Fruit fly (Drosophila melanogaster) whole organism, embryonic: Measurements from ENCODE around the gene amon.
A peak's percentile ranks its signal among the peaks of the same experiment; 100 is the strongest.

ENCODE experiments used
- CG10565 ChIP-seq: fragments of 200-800 bp; sonication (Bioruptor generic); optimal IDR thresholded peaks from 3 replicates; lab custom pipeline; 2016; ENCODE audit warnings: missing biosample characterization, mild to moderate bottlenecking, missing genetic modification characterization
- CG10979 ChIP-seq: fragments of 200-800 bp; sonication (Bioruptor generic); optimal IDR thresholded peaks from 2 replicates; lab custom pipeline; 2018; ENCODE audit warnings: missing biosample characterization, mild to moderate bottlenecking, missing genetic modification characterization, moderate library complexity
- CG11398 ChIP-seq: fragments of 200-800 bp; sonication (Bioruptor generic); optimal IDR thresholded peaks from 2 replicates; lab custom pipeline; 2016; ENCODE audit warnings: missing biosample characterization, missing genetic modification characterization
- CG11696 ChIP-seq: fragments of 200-800 bp; sonication (Bioruptor generic); IDR thresholded peaks from 2 replicates; pipeline ENCODE4 v1.3.6; 2022; ENCODE audit warnings: missing biosample characterization, missing genetic modification characterization
- CG13775 ChIP-seq: fragments of 200-800 bp; sonication (Bioruptor generic); optimal IDR thresholded peaks from 3 replicates; lab custom pipeline; 2017; ENCODE audit warnings: missing biosample characterization, mild to moderate bottlenecking, missing genetic modification characterization
- CG16779 ChIP-seq: fragments of 200-800 bp; sonication (Bioruptor generic); IDR thresholded peaks from 2 replicates; pipeline ENCODE4 v1.3.6; 2022; ENCODE audit warnings: missing biosample characterization, missing genetic modification characterization
- CG17359 ChIP-seq: fragments of 200-800 bp; sonication (Bioruptor generic); optimal IDR thresholded peaks from 3 replicates; lab custom pipeline; 2018; ENCODE audit warnings: missing biosample characterization, mild to moderate bottlenecking, missing genetic modification characterization, moderate library complexity
- CG2678 ChIP-seq: fragments of 200-800 bp; sonication (Bioruptor generic); optimal IDR thresholded peaks from 3 replicates; lab custom pipeline; 2019; ENCODE audit warnings: missing biosample characterization, mild to moderate bottlenecking, missing genetic modification characterization, moderate library complexity
- CG2889 ChIP-seq: fragments of 200-800 bp; sonication (Bioruptor generic); IDR thresholded peaks from 3 replicates; pipeline ENCODE4 v1.3.6; 2022; ENCODE audit warnings: missing biosample characterization, missing genetic modification characterization
- CG31388 ChIP-seq: fragments of 200-800 bp; sonication (Bioruptor generic); optimal IDR thresholded peaks from 2 replicates; lab custom pipeline; 2016; ENCODE audit warnings: missing biosample characterization, missing genetic modification characterization
- CG33557 ChIP-seq: fragments of 200-800 bp; sonication (Bioruptor generic); optimal IDR thresholded peaks from 2 replicates; lab custom pipeline; 2019; ENCODE audit warnings: missing biosample characterization, mild to moderate bottlenecking, missing genetic modification characterization, moderate library complexity
- CG4730 ChIP-seq: fragments of 200-800 bp; sonication (Bioruptor generic); IDR thresholded peaks from 2 replicates; pipeline ENCODE4 v1.3.6; 2022; ENCODE audit warnings: missing biosample characterization, missing genetic modification characterization
- CG7786 ChIP-seq: fragments of 200-800 bp; sonication (Bioruptor generic); optimal IDR thresholded peaks from 2 replicates; lab custom pipeline; 2016; ENCODE audit warnings: missing biosample characterization, missing genetic modification characterization
- CG7928 ChIP-seq: fragments of 200-800 bp; sonication (Bioruptor generic); optimal IDR thresholded peaks from 2 replicates; lab custom pipeline; 2017; ENCODE audit warnings: missing biosample characterization, mild to moderate bottlenecking, missing genetic modification characterization
- CG7987 ChIP-seq: fragments of 200-800 bp; sonication (Bioruptor generic); optimal IDR thresholded peaks from 2 replicates; lab custom pipeline; 2018; ENCODE audit warnings: missing biosample characterization, mild to moderate bottlenecking, missing genetic modification characterization, moderate library complexity
- CG8765 ChIP-seq: fragments of 200-800 bp; sonication (Bioruptor generic); IDR thresholded peaks from 2 replicates; pipeline ENCODE4 v1.3.6; 2022; ENCODE audit warnings: missing biosample characterization, missing genetic modification characterization
- CrebB ChIP-seq: fragments of 200-800 bp; sonication (Bioruptor generic); optimal IDR thresholded peaks from 3 replicates; lab custom pipeline; 2018; ENCODE audit warnings: missing biosample characterization, mild to moderate bottlenecking, missing genetic modification characterization
- D19B ChIP-seq: fragments of 200-800 bp; sonication (Bioruptor generic); optimal IDR thresholded peaks from 2 replicates; lab custom pipeline; 2017; ENCODE audit warnings: missing biosample characterization, mild to moderate bottlenecking, missing genetic modification characterization
- Ets65A ChIP-seq: fragments of 200-800 bp; sonication (Bioruptor generic); peaks from one replicate; lab custom pipeline; 2016; ENCODE audit warnings: missing biosample characterization, missing genetic modification characterization
- Gug ChIP-seq: fragments of 200-800 bp; sonication (Bioruptor generic); IDR thresholded peaks from 4 replicates; pipeline ENCODE4 v1.3.6; 2022; ENCODE audit warnings: missing biosample characterization, missing genetic modification characterization
- H2.0 ChIP-seq: fragments of 200-800 bp; sonication (Bioruptor generic); IDR thresholded peaks from 2 replicates; pipeline ENCODE4 v1.3.6; 2022; ENCODE audit warnings: missing biosample characterization, missing genetic modification characterization
- HLH4C ChIP-seq: fragments of 200-800 bp; sonication (Bioruptor generic); IDR thresholded peaks from 3 replicates; pipeline ENCODE4 v1.3.6; 2022; ENCODE audit warnings: missing biosample characterization, missing genetic modification characterization; ENCODE audit not compliant: partially characterized antibody
- Hr39 ChIP-seq: fragments of >200 bp; optimal IDR thresholded peaks from 2 replicates; lab custom pipeline; 2017
- Lim3 ChIP-seq: fragments of 200-800 bp; sonication (Bioruptor generic); IDR thresholded peaks from 2 replicates; pipeline ENCODE4 v1.3.6; 2022; ENCODE audit warnings: missing biosample characterization, missing genetic modification characterization
- Lpt ChIP-seq: fragments of >200 bp; optimal IDR thresholded peaks from 2 replicates; lab custom pipeline; 2018; ENCODE audit warnings: missing biosample characterization, missing genetic modification characterization
- Max ChIP-seq: fragments of 200-800 bp; sonication (Bioruptor generic); optimal IDR thresholded peaks from 2 replicates; lab custom pipeline; 2016; ENCODE audit warnings: missing biosample characterization, mild to moderate bottlenecking, missing genetic modification characterization
- Pdp1 ChIP-seq, 2 experiments: fragments of 200-800 bp; sonication (Bioruptor generic); optimal IDR thresholded peaks; 3 replicates each; lab custom pipeline; 2016; ENCODE audit warnings: missing biosample characterization in 2 of 2, missing genetic modification characterization in 2 of 2, mild to moderate bottlenecking in 1 of 2, moderate library complexity in 1 of 2
- Ptx1 ChIP-seq: fragments of 200-800 bp; sonication (Bioruptor generic); IDR thresholded peaks from 2 replicates; pipeline ENCODE4 v1.3.6; 2022; ENCODE audit warnings: missing biosample characterization, missing genetic modification characterization
- Stat92E ChIP-seq, 3 experiments: fragments of >200 bp in 2 of 3; fragments of 200-800 bp in 1 of 3; sonication (Bioruptor generic) in 1 of 3; optimal IDR thresholded peaks; 2 replicates each; lab custom pipeline; 2017 to 2019; ENCODE audit warnings: missing biosample characterization in 3 of 3, missing genetic modification characterization in 3 of 3, mild to moderate bottlenecking in 1 of 3, moderate library complexity in 1 of 3
- ase ChIP-seq: fragments of 200-800 bp; sonication (Bioruptor generic); IDR thresholded peaks from 3 replicates; pipeline ENCODE4 v1.3.6; 2022; ENCODE audit warnings: missing biosample characterization, missing genetic modification characterization
- esg ChIP-seq: fragments of 200-800 bp; sonication (Bioruptor generic); conservative IDR thresholded peaks from 2 replicates; pipeline ENCODE4 v1.3.6; 2022; ENCODE audit warnings: missing biosample characterization, missing genetic modification characterization
- exex ChIP-seq: fragments of 200-800 bp; sonication (Bioruptor generic); optimal IDR thresholded peaks from 4 replicates; lab custom pipeline; 2018; ENCODE audit warnings: missing biosample characterization, mild to moderate bottlenecking, missing genetic modification characterization, moderate library complexity
- grn ChIP-seq: fragments of 200-800 bp; sonication (Bioruptor generic); optimal IDR thresholded peaks from 3 replicates; lab custom pipeline; 2017; ENCODE audit warnings: missing biosample characterization, missing genetic modification characterization
- ham ChIP-seq: fragments of 200-800 bp; sonication (Bioruptor generic); IDR thresholded peaks from 2 replicates; pipeline ENCODE4 v1.3.6; 2022; ENCODE audit warnings: missing biosample characterization, missing genetic modification characterization
- lilli ChIP-seq: fragments of 200-800 bp; sonication (Bioruptor generic); optimal IDR thresholded peaks from 3 replicates; lab custom pipeline; 2016; ENCODE audit warnings: missing biosample characterization, missing genetic modification characterization
- mam ChIP-seq: fragments of 200-800 bp; sonication (Bioruptor generic); optimal IDR thresholded peaks from 3 replicates; lab custom pipeline; 2016; ENCODE audit warnings: missing biosample characterization, missing genetic modification characterization
- rib ChIP-seq: fragments of 200-800 bp; sonication (Bioruptor generic); IDR thresholded peaks from 2 replicates; pipeline ENCODE4 v1.3.6; 2022; ENCODE audit warnings: missing biosample characterization, missing genetic modification characterization
- scrt ChIP-seq: fragments of 200-800 bp; sonication (Bioruptor generic); optimal IDR thresholded peaks from 2 replicates; lab custom pipeline; 2018; ENCODE audit warnings: missing biosample characterization, mild to moderate bottlenecking, missing genetic modification characterization, moderate library complexity
- sd ChIP-seq: fragments of 200-800 bp; sonication (Bioruptor generic); optimal IDR thresholded peaks from 3 replicates; lab custom pipeline; 2018; ENCODE audit warnings: missing biosample characterization, mild to moderate bottlenecking, missing genetic modification characterization, moderate library complexity
- slp2 ChIP-seq: fragments of 200-800 bp; sonication (Bioruptor generic); optimal IDR thresholded peaks from 2 replicates; lab custom pipeline; 2016; ENCODE audit warnings: missing biosample characterization, missing genetic modification characterization
- stc ChIP-seq: fragments of 200-800 bp; sonication (Bioruptor generic); IDR thresholded peaks from 2 replicates; pipeline ENCODE4 v1.3.6; 2022; ENCODE audit warnings: missing biosample characterization, missing genetic modification characterization
- tio ChIP-seq: fragments of 200-800 bp; sonication (Bioruptor generic); optimal IDR thresholded peaks from 2 replicates; lab custom pipeline; 2017; ENCODE audit warnings: missing biosample characterization, missing genetic modification characterization, inconsistent platforms
- ttk ChIP-seq: fragments of 200-800 bp; sonication (Bioruptor generic); IDR thresholded peaks from 2 replicates; pipeline ENCODE4 v2.1.2; 2022; ENCODE audit warnings: missing biosample characterization, missing genetic modification characterization

The amon gene

dm6 chr3R:26714109-26714576, at the start of gene amon (continued):
- TF ChIP-seq CG7786 (GFP tag; lab: Kevin White, UChicago) (peak; percentile 99), CG33557 (GFP tag; lab: Kevin White, UChicago) (no peak), CG17359 (tag; lab: Kevin White, UChicago) (peak; percentile 99), CG11696 (GFP tag; lab: Robert Waterston, UW) (peak; percentile 92), ttk (GFP tag; lab: Robert Waterston, UW) (peak; percentile 99), CG31388 (GFP tag; lab: Kevin White, UChicago) (peak; percentile 94), H2.0 (GFP tag; lab: Robert Waterston, UW) (peak; percentile 98), CG13775 (peak; percentile 95), tio (GFP tag; lab: Kevin White, UChicago) (peak; percentile 95), ham (peak; percentile 97), ase (GFP tag; lab: Robert Waterston, UW) (peak; percentile 98), slp2 (peak; percentile 98), Stat92E (GFP tag; optimal IDR thresholded peaks at IDR 0.05; lab: Kevin White, UChicago) (no peak), lilli (GFP tag; lab: Kevin White, UChicago) (peak; percentile 99), mam (peak; percentile 100), CG2678 (tag; lab: Kevin White, UChicago) (peak; percentile 99), scrt (GFP tag; lab: Kevin White, UChicago) (peak; percentile 98), Lim3 (GFP tag; lab: Robert Waterston, UW) (peak; percentile 95), Gug (peak; percentile 99), CG4730 (GFP tag; lab: Robert Waterston, UW) (peak; percentile 98), esg (GFP tag; lab: Robert Waterston, UW) (peak; percentile 99), D19B (GFP tag; lab: Kevin White, UChicago) (peak; percentile 94), CG8765 (GFP tag; lab: Robert Waterston, UW) (peak; percentile 93), CG2889 (GFP tag; lab: Robert Waterston, UW) (peak; percentile 98), HLH4C (GFP tag; lab: Robert Waterston, UW) (no peak), CG7928 (peak; percentile 83), Pdp1 (GFP tag; optimal IDR thresholded peaks at IDR 0.05; lab: Kevin White, UChicago) (peak; percentile 98 to 99), stc (GFP tag; lab: Robert Waterston, UW) (peak; percentile 98)

- TF ChIP-seq Hr39 (lab: Kevin White, UChicago): peak; percentile 57
- no peak for TF ChIP-seq Max (GFP tag; lab: Kevin White, UChicago)
- TF ChIP-seq HLH4C (GFP tag; lab: Robert Waterston, UW): no peak
- TF ChIP-seq CrebB: no peak
- no peak for TF ChIP-seq CG11398 (GFP tag; lab: Kevin White, UChicago)
Observed at dm6 chr3R:26761695-26762094, 47.7 kb upstream of the amon start.

- no peak for TF ChIP-seq CG10979
- TF ChIP-seq grn (GFP tag; lab: Kevin White, UChicago): peak; percentile 47
- peak; percentile 22 for TF ChIP-seq exex (tag; lab: Kevin White, UChicago)
Observed at dm6 chr3R:26737310-26737709, 23.4 kb upstream of the amon start, which contains the start of gene CG14247. TSS of gene CG14247 (plus strand) at chr3R:26737610.

- TF ChIP-seq CG7987 (GFP tag; lab: Kevin White, UChicago): no peak
- TF ChIP-seq mam: no peak
- no peak for TF ChIP-seq Lpt (GFP tag; lab: Kevin White, UChicago)
- no peak for TF ChIP-seq Ptx1 (GFP tag; lab: Robert Waterston, UW)
- TF ChIP-seq Ets65A (GFP tag; lab: Kevin White, UChicago): peak; percentile 40
- TF ChIP-seq rib (GFP tag; lab: Robert Waterston, UW): no peak
- TF ChIP-seq CG10565 (GFP tag; lab: Kevin White, UChicago): no peak
- no peak for TF ChIP-seq CG16779 (GFP tag; lab: Robert Waterston, UW)
- TF ChIP-seq sd (tag; lab: Kevin White, UChicago): peak; percentile 36
- peak; percentile 10 for TF ChIP-seq exex (tag; lab: Kevin White, UChicago)
Observed at dm6 chr3R:26736207-26736606, 22.2 kb upstream of the amon start, which contains the start of gene CG6403. TSS of gene CG6403 (minus strand) at chr3R:26736307.
